Fruit fly (Drosophila melanogaster): ENCODE measurements around the gene RabGGTb.

- no peak for TF ChIP-seq CTCF (optimal IDR thresholded peaks at IDR 0.05)
- TF ChIP-seq CG8478 (optimal IDR thresholded peaks at IDR 0.05), result no peak
These were observed 22.5 kb downstream of the RabGGTb start for dm6 chr2L:2901445-2901844.

All from S2 (cell line).